Fruit fly (Drosophila melanogaster) whole organism, embryonic: ENCODE results near the gene term.
A peak's percentile ranks its signal among the peaks of the same experiment; 100 is the strongest.

Experiments
- BEAF-32 ChIP-seq: fragments of 200-800 bp; sonication (Bioruptor generic); optimal IDR thresholded peaks from 3 replicates; lab custom pipeline; 2017; ENCODE audit warnings: missing biosample characterization, missing genetic modification characterization, mild to moderate bottlenecking, moderate library complexity, missing genetic modification reagents
- C15 ChIP-seq: fragments of 200-800 bp; sonication (Bioruptor generic); IDR thresholded peaks from 3 replicates; pipeline ENCODE4 v1.3.6; 2022; ENCODE audit warnings: missing biosample characterization, missing genetic modification characterization
- CG10565 ChIP-seq: fragments of 200-800 bp; sonication (Bioruptor generic); optimal IDR thresholded peaks from 3 replicates; lab custom pipeline; 2016; ENCODE audit warnings: missing biosample characterization, mild to moderate bottlenecking, missing genetic modification characterization
- CG11398 ChIP-seq: fragments of 200-800 bp; sonication (Bioruptor generic); optimal IDR thresholded peaks from 2 replicates; lab custom pipeline; 2016; ENCODE audit warnings: missing biosample characterization, missing genetic modification characterization
- CG11696 ChIP-seq: fragments of 200-800 bp; sonication (Bioruptor generic); IDR thresholded peaks from 2 replicates; pipeline ENCODE4 v1.3.6; 2022; ENCODE audit warnings: missing biosample characterization, missing genetic modification characterization
- CG11723 ChIP-seq: fragments of 200-800 bp; sonication (Bioruptor generic); optimal IDR thresholded peaks from 2 replicates; lab custom pipeline; 2017; ENCODE audit warnings: missing biosample characterization, mild to moderate bottlenecking, missing genetic modification characterization
- CG12071 ChIP-seq: fragments of 200-800 bp; sonication (Bioruptor generic); optimal IDR thresholded peaks from 3 replicates; lab custom pipeline; 2018; ENCODE audit warnings: missing biosample characterization, mild to moderate bottlenecking, missing genetic modification characterization
- CG1233 ChIP-seq: fragments of 200-800 bp; sonication (Bioruptor generic); optimal IDR thresholded peaks from 4 replicates; lab custom pipeline; 2018; ENCODE audit warnings: missing biosample characterization, mild to moderate bottlenecking, missing genetic modification characterization
- CG12659 ChIP-seq: fragments of 200-800 bp; sonication (Bioruptor generic); optimal IDR thresholded peaks from 3 replicates; lab custom pipeline; 2017; ENCODE audit warnings: mild to moderate bottlenecking, missing biosample characterization, missing genetic modification reagents, missing genetic modification characterization
- CG12744 ChIP-seq: fragments of 200-800 bp; sonication (Bioruptor generic); optimal IDR thresholded peaks from 2 replicates; lab custom pipeline; 2016; ENCODE audit warnings: missing biosample characterization, missing genetic modification characterization
- CG14860 ChIP-seq: fragments of 200-800 bp; sonication (Bioruptor generic); IDR thresholded peaks from 3 replicates; pipeline ENCODE4 v1.3.6; 2022; ENCODE audit warnings: missing biosample characterization, missing genetic modification characterization; ENCODE audit not compliant: partially characterized antibody
- CG15011 ChIP-seq: fragments of 200-800 bp; sonication (Bioruptor generic); optimal IDR thresholded peaks from 3 replicates; lab custom pipeline; 2018; ENCODE audit warnings: missing biosample characterization, mild to moderate bottlenecking, missing genetic modification characterization
- CG15479 ChIP-seq: fragments of 200-800 bp; sonication (Bioruptor generic); optimal IDR thresholded peaks from 3 replicates; lab custom pipeline; 2019; ENCODE audit warnings: missing biosample characterization, mild to moderate bottlenecking, missing genetic modification characterization, moderate library complexity
- CG16779 ChIP-seq: fragments of 200-800 bp; sonication (Bioruptor generic); IDR thresholded peaks from 2 replicates; pipeline ENCODE4 v1.3.6; 2022; ENCODE audit warnings: missing biosample characterization, missing genetic modification characterization
- CG17802 ChIP-seq: fragments of 200-800 bp; sonication (Bioruptor generic); optimal IDR thresholded peaks from 2 replicates; lab custom pipeline; 2018; ENCODE audit warnings: missing biosample characterization, mild to moderate bottlenecking, missing genetic modification characterization, moderate library complexity
- CG34224 ChIP-seq: fragments of 200-800 bp; sonication (Bioruptor generic); IDR thresholded peaks from 3 replicates; pipeline ENCODE4 v1.3.6; 2022; ENCODE audit warnings: missing biosample characterization, missing genetic modification characterization; ENCODE audit not compliant: partially characterized antibody
- CG7963 ChIP-seq: fragments of 200-800 bp; sonication (Bioruptor generic); IDR thresholded peaks from 3 replicates; pipeline ENCODE4 v1.3.6; 2022; ENCODE audit warnings: missing biosample characterization, missing genetic modification characterization; ENCODE audit not compliant: partially characterized antibody
- CG8290 ChIP-seq, 3 experiments: fragments of 200-800 bp; sonication (Bioruptor generic); optimal IDR thresholded peaks; 2 replicates each; lab custom pipeline; 2016 to 2019; ENCODE audit warnings: missing biosample characterization in 3 of 3, missing genetic modification characterization in 3 of 3, mild to moderate bottlenecking in 2 of 3, moderate library complexity in 1 of 3
- CG9876 ChIP-seq: fragments of 200-800 bp; sonication (Bioruptor generic); optimal IDR thresholded peaks from 2 replicates; lab custom pipeline; 2016; ENCODE audit warnings: missing biosample characterization, missing genetic modification characterization
- Drgx ChIP-seq: fragments of 200-800 bp; sonication (Bioruptor generic); IDR thresholded peaks from 2 replicates; pipeline ENCODE4 v1.3.6; 2022; ENCODE audit warnings: missing biosample characterization, missing genetic modification characterization
- Elba2 ChIP-seq: fragments of 200-800 bp; sonication (Bioruptor generic); optimal IDR thresholded peaks from 3 replicates; lab custom pipeline; 2016; ENCODE audit warnings: missing biosample characterization, missing genetic modification characterization
- HmgD ChIP-seq: fragments of 200-800 bp; sonication (Bioruptor generic); optimal IDR thresholded peaks from 3 replicates; lab custom pipeline; 2016; ENCODE audit warnings: missing biosample characterization, missing genetic modification characterization
- Hmr ChIP-seq: fragments of 200-800 bp; sonication (Bioruptor generic); optimal IDR thresholded peaks from 3 replicates; lab custom pipeline; 2017; ENCODE audit warnings: mild to moderate bottlenecking, missing biosample characterization, missing genetic modification reagents, missing genetic modification characterization
- Hmx ChIP-seq: fragments of 200-800 bp; sonication (Bioruptor generic); optimal IDR thresholded peaks from 2 replicates; lab custom pipeline; 2016; ENCODE audit warnings: missing biosample characterization, missing genetic modification characterization
- Hr51 ChIP-seq, 2 experiments: fragments of 200-800 bp; sonication (Bioruptor generic); optimal IDR thresholded peaks; 2 replicates in 1 of 2; 3 replicates in 1 of 2; lab custom pipeline; 2016 to 2018; ENCODE audit warnings: missing biosample characterization in 2 of 2, missing genetic modification characterization in 2 of 2, mild to moderate bottlenecking in 1 of 2, moderate library complexity in 1 of 2
- Hsf ChIP-seq: fragments of 200-800 bp; sonication (Bioruptor generic); optimal IDR thresholded peaks from 3 replicates; lab custom pipeline; 2016; ENCODE audit warnings: missing biosample characterization, missing genetic modification characterization
- Mad ChIP-seq: fragments of 200-800 bp; sonication (Bioruptor generic); optimal IDR thresholded peaks from 2 replicates; lab custom pipeline; 2016; ENCODE audit warnings: missing biosample characterization, missing genetic modification characterization
- Mes4 ChIP-seq: fragments of 200-800 bp; sonication (Bioruptor generic); optimal IDR thresholded peaks from 2 replicates; lab custom pipeline; 2016; ENCODE audit warnings: missing biosample characterization, missing genetic modification characterization
- Oli ChIP-seq: fragments of 200-800 bp; sonication (Bioruptor generic); optimal IDR thresholded peaks from 2 replicates; lab custom pipeline; 2018; ENCODE audit warnings: missing biosample characterization, mild to moderate bottlenecking, missing genetic modification characterization, moderate library complexity
- Opbp ChIP-seq: fragments of 200-800 bp; sonication (Bioruptor generic); IDR thresholded peaks from 3 replicates; pipeline ENCODE4 v1.3.6; 2022; ENCODE audit warnings: missing biosample characterization, missing genetic modification characterization; ENCODE audit not compliant: partially characterized antibody
- Usf ChIP-seq: fragments of 200-800 bp; sonication (Bioruptor generic); optimal IDR thresholded peaks from 2 replicates; lab custom pipeline; 2017; ENCODE audit warnings: missing genotype, missing biosample characterization, missing genetic modification characterization
- ase ChIP-seq: fragments of 200-800 bp; sonication (Bioruptor generic); IDR thresholded peaks from 3 replicates; pipeline ENCODE4 v1.3.6; 2022; ENCODE audit warnings: missing biosample characterization, missing genetic modification characterization
- chinmo ChIP-seq: fragments of 200-800 bp; sonication (Bioruptor generic); IDR thresholded peaks from 4 replicates; pipeline ENCODE4 v1.3.6; 2022; ENCODE audit warnings: missing biosample characterization, missing genetic modification characterization; ENCODE audit not compliant: partially characterized antibody
- esg ChIP-seq: fragments of 200-800 bp; sonication (Bioruptor generic); conservative IDR thresholded peaks from 2 replicates; pipeline ENCODE4 v1.3.6; 2022; ENCODE audit warnings: missing biosample characterization, missing genetic modification characterization
- fd64A ChIP-seq: fragments of 200-800 bp; sonication (Bioruptor generic); optimal IDR thresholded peaks from 3 replicates; lab custom pipeline; 2018; ENCODE audit warnings: missing biosample characterization, mild to moderate bottlenecking, missing genetic modification characterization
- ftz-f1 ChIP-seq: fragments of 200-800 bp; sonication (Bioruptor generic); optimal IDR thresholded peaks from 2 replicates; lab custom pipeline; 2016; ENCODE audit warnings: missing biosample characterization, missing genetic modification characterization
- fu2 ChIP-seq: fragments of 200-800 bp; sonication (Bioruptor generic); optimal IDR thresholded peaks from 2 replicates; lab custom pipeline; 2016; ENCODE audit warnings: missing biosample characterization, missing genetic modification characterization
- gsb-n ChIP-seq: fragments of 200-800 bp; sonication (Bioruptor generic); optimal IDR thresholded peaks from 3 replicates; lab custom pipeline; 2018; ENCODE audit warnings: missing biosample characterization, mild to moderate bottlenecking, missing genetic modification characterization
- pita ChIP-seq: fragments of 200-800 bp; sonication (Bioruptor generic); optimal IDR thresholded peaks from 2 replicates; lab custom pipeline; 2017; ENCODE audit warnings: missing biosample characterization, mild to moderate bottlenecking, missing genetic modification characterization
- sc ChIP-seq, 3 experiments: fragments of >200 bp in 2 of 3; fragments of 200-800 bp in 1 of 3; sonication (Bioruptor generic) in 1 of 3; optimal IDR thresholded peaks; 2 replicates in 2 of 3; 3 replicates in 1 of 3; lab custom pipeline; 2017; ENCODE audit warnings: mild to moderate bottlenecking in 1 of 3, missing biosample characterization in 1 of 3, missing genetic modification characterization in 1 of 3, missing genetic modification reagents in 1 of 3
- so ChIP-seq: fragments of 200-800 bp; sonication (Bioruptor generic); IDR thresholded peaks from 3 replicates; pipeline ENCODE4 v1.3.6; 2022; ENCODE audit warnings: missing biosample characterization, missing genetic modification characterization
- sob ChIP-seq: fragments of 200-800 bp; sonication (Bioruptor generic); IDR thresholded peaks from 2 replicates; pipeline ENCODE4 v1.3.6; 2022; ENCODE audit warnings: missing biosample characterization, missing genetic modification characterization
- tio ChIP-seq: fragments of 200-800 bp; sonication (Bioruptor generic); optimal IDR thresholded peaks from 2 replicates; lab custom pipeline; 2017; ENCODE audit warnings: missing biosample characterization, missing genetic modification characterization, inconsistent platforms
- tx ChIP-seq: fragments of 200-800 bp; sonication (Bioruptor generic); optimal IDR thresholded peaks from 2 replicates; lab custom pipeline; 2016; ENCODE audit warnings: missing biosample characterization, missing genetic modification characterization
- unpg ChIP-seq: fragments of 200-800 bp; sonication (Bioruptor generic); optimal IDR thresholded peaks from 3 replicates; lab custom pipeline; 2018; ENCODE audit warnings: missing biosample characterization, mild to moderate bottlenecking, missing genetic modification characterization, moderate library complexity
- vnd ChIP-seq: fragments of 200-800 bp; sonication (Bioruptor generic); IDR thresholded peaks from 3 replicates; pipeline ENCODE4 v1.3.6; 2022; ENCODE audit warnings: missing biosample characterization, missing genetic modification characterization; ENCODE audit not compliant: partially characterized antibody
- vvl ChIP-seq: fragments of 200-800 bp; sonication (Bioruptor generic); IDR thresholded peaks from 2 replicates; pipeline ENCODE4 v1.3.6; 2022; ENCODE audit warnings: missing biosample characterization, missing genetic modification characterization
- zen ChIP-seq: fragments of 200-800 bp; sonication (Bioruptor generic); optimal IDR thresholded peaks from 3 replicates; lab custom pipeline; 2018; ENCODE audit warnings: missing biosample characterization, mild to moderate bottlenecking, missing genetic modification characterization, moderate library complexity

The term gene

DNA sequence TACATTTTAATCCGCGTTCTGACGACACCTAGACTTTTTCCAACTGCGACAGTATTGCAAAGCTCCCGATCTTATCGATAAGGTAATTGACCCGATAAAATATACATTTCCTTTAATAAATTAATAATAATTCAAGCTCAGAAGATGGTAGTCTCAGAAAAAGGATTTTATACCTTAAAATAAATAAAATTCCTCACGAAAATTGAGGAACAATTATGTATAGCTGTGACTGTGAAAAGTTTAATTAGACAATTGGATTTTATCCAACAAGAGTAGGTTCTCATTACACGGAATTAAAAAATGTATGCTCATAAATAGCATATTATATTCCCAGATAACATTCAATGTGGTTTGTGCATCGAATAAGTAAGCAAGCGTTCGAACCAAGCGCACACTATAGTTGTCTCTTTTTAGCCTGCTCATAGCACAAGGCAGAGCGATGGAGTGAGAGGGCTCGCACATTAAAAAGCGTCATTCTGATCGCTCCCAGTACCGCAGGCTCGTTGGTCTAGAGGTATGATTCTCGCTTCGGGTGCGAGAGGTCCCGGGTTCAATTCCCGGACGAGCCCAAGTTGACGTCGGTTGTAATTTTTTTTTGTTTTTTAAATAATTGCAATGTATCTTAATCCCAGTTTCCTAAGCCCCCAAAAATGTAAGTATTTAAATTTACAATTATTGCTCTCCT lies 24.5 kb upstream of the term start, which contains the start of the genes CG13380 and CG4174 (continued):
- TF ChIP-seq fd64A (GFP tag; lab: Kevin White, UChicago), result no peak
- TF ChIP-seq CG1233 (GFP tag; lab: Kevin White, UChicago), result peak; percentile 21
- no peak for TF ChIP-seq CG10565
- no peak for TF ChIP-seq Mad (GFP tag; lab: Kevin White, UChicago)
- peak; percentile 90 for TF ChIP-seq zen (tag; lab: Kevin White, UChicago)
- peak; percentile 96 for TF ChIP-seq Elba2 (GFP tag; lab: Kevin White, UChicago)
- no peak for TF ChIP-seq Mes4 (GFP tag; lab: Kevin White, UChicago)
- peak; percentile 72 for TF ChIP-seq HmgD (GFP tag; lab: Kevin White, UChicago)
- no peak for TF ChIP-seq Usf (GFP tag; lab: Kevin White, UChicago)
- TF ChIP-seq CG12744 (GFP tag; lab: Kevin White, UChicago), result peak; percentile 12
- TF ChIP-seq Drgx (GFP tag; lab: Robert Waterston, UW), result no peak
- TF ChIP-seq tx (GFP tag; lab: Kevin White, UChicago), result no peak
- no peak for TF ChIP-seq Hsf (GFP tag; lab: Kevin White, UChicago)
- TF ChIP-seq CG15479, result no peak
- peak; percentile 79 for TF ChIP-seq vnd (GFP tag; lab: Robert Waterston, UW)
- TF ChIP-seq CG8290 (GFP tag; optimal IDR thresholded peaks at IDR 0.05; lab: Kevin White, UChicago), result peak; percentile 58
- TF ChIP-seq CG8290 (tag; optimal IDR thresholded peaks at IDR 0.05; lab: Kevin White, UChicago), result no peak
- TF ChIP-seq esg, result no peak
- no peak for TF ChIP-seq sc (optimal IDR thresholded peaks at IDR 0.05; lab: Kevin White, UChicago)
- no peak for TF ChIP-seq sc (GFP tag; optimal IDR thresholded peaks at IDR 0.05; lab: Kevin White, UChicago)
- TF ChIP-seq pita (GFP tag; lab: Kevin White, UChicago), result peak; percentile 84
- no peak for TF ChIP-seq fu2 (GFP tag; lab: Kevin White, UChicago)
- TF ChIP-seq vvl (GFP tag; lab: Robert Waterston, UW), result no peak
- TF ChIP-seq so, result no peak
- TF ChIP-seq CG17802, result no peak
- TF ChIP-seq Hmx (GFP tag; lab: Kevin White, UChicago), result no peak
- no peak for TF ChIP-seq CG9876 (GFP tag; lab: Kevin White, UChicago)
- no peak for TF ChIP-seq CG11696 (GFP tag; lab: Robert Waterston, UW)
- TF ChIP-seq Oli (tag; lab: Kevin White, UChicago), result no peak
- TF ChIP-seq unpg, result no peak
- TF ChIP-seq ase (GFP tag; lab: Robert Waterston, UW), result no peak
- no peak for TF ChIP-seq CG15011 (GFP tag; lab: Kevin White, UChicago)
- TF ChIP-seq sob, result 0 out of 2 replicates have a peak, but pooled peaks have one; percentile 30
- peak; percentile 78 for TF ChIP-seq CG34224 (GFP tag; lab: Robert Waterston, UW)
- TF ChIP-seq Opbp (GFP tag; lab: Robert Waterston, UW), result peak; percentile 93
- TF ChIP-seq Hr51 (GFP tag; optimal IDR thresholded peaks at IDR 0.05; lab: Kevin White, UChicago), result no peak
- no peak for TF ChIP-seq CG12659
- TF ChIP-seq C15 (GFP tag; lab: Robert Waterston, UW), result no peak
- no peak for TF ChIP-seq ftz-f1
- TF ChIP-seq chinmo (GFP tag; lab: Robert Waterston, UW), result peak; percentile 46; the same call in 2 of the 4 replicates
- TF ChIP-seq Hmr, result no peak
- TF ChIP-seq tio (GFP tag; lab: Kevin White, UChicago), result no peak
- TF ChIP-seq CG14860 (GFP tag; lab: Robert Waterston, UW), result peak; percentile 92
- no peak for TF ChIP-seq CG12071
- TF ChIP-seq BEAF-32, result peak; percentile 20
- TF ChIP-seq CG7963 (GFP tag; lab: Robert Waterston, UW), result peak; percentile 95
- no peak for TF ChIP-seq CG11398
- 0 out of 2 replicates have a peak, but pooled peaks have one; percentile 32 for TF ChIP-seq CG16779 (GFP tag; lab: Robert Waterston, UW)
- TF ChIP-seq CG11723, result no peak
- peak; percentile 11 for TF ChIP-seq gsb-n (tag; lab: Kevin White, UChicago)
